Worm (Caenorhabditis elegans) whole organism, L4 larva: ENCODE measurements around the gene C36C5.12.

Source experiments
- F44E2.7 ChIP-seq: fragments of 200-800 bp; sonication (Bioruptor generic); IDR thresholded peaks from 2 replicates; pipeline ENCODE4 v2.1.2; 2022; ENCODE audit warnings: missing genetic modification characterization, missing compliant biosample characterization
- R02D3.7 ChIP-seq: fragments of 150-350 bp; sonication (generic microtip); optimal IDR thresholded peaks from 3 replicates; lab custom pipeline; 2014; ENCODE audit warnings: missing biosample characterization, missing genetic modification characterization
- Y48G9A.11 ChIP-seq: fragments of 200-800 bp; sonication (Bioruptor generic); IDR thresholded peaks from 2 replicates; pipeline ENCODE4 v1.3.6; 2022; ENCODE audit warnings: missing genetic modification reagents, missing genetic modification characterization, missing compliant biosample characterization
- ZK546.5 ChIP-seq, 2 experiments: sonication (generic microtip); optimal IDR thresholded peaks; 2 replicates each; lab custom pipeline; 2017; ENCODE audit warnings: missing biosample characterization in 2 of 2, missing genetic modification characterization in 2 of 2
- aha-1 ChIP-seq: fragments of 150-350 bp; peaks from one replicate; lab custom pipeline; 2014; ENCODE audit warnings: missing biosample characterization, missing genetic modification characterization
- aly-2 ChIP-seq: sonication (generic microtip); optimal IDR thresholded peaks from 2 replicates; lab custom pipeline; 2018; ENCODE audit warnings: missing biosample characterization, missing genetic modification characterization
- arid-1 ChIP-seq: fragments of 200-800 bp; sonication (Bioruptor generic); conservative IDR thresholded peaks from 2 replicates; pipeline ENCODE4 v1.3.6; 2022; ENCODE audit warnings: missing genetic modification reagents, missing genetic modification characterization, missing compliant biosample characterization
- ceh-28 ChIP-seq: fragments of 150-350 bp; optimal IDR thresholded peaks from 2 replicates; lab custom pipeline; 2014; ENCODE audit warnings: missing biosample characterization, missing genetic modification reagents, missing genetic modification characterization
- daf-8 ChIP-seq: fragments of 200-800 bp; sonication (Bioruptor generic); IDR thresholded peaks from 2 replicates; pipeline ENCODE4 v1.3.6; 2022; ENCODE audit warnings: missing genetic modification characterization, missing compliant biosample characterization
- dmd-6 ChIP-seq: fragments of 200-800 bp; sonication (Bioruptor generic); IDR thresholded peaks from 2 replicates; pipeline ENCODE4 v1.3.6; 2022; ENCODE audit warnings: missing genetic modification reagents, missing genetic modification characterization, missing compliant biosample characterization
- dmd-8 ChIP-seq: fragments of 200-800 bp; sonication (Bioruptor generic); IDR thresholded peaks from 2 replicates; pipeline ENCODE4 v1.3.6; 2022; ENCODE audit warnings: missing genetic modification characterization, missing compliant biosample characterization
- dmd-9 ChIP-seq: fragments of 200-800 bp; sonication (Bioruptor generic); IDR thresholded peaks from 2 replicates; pipeline ENCODE4 v1.3.6; 2022; ENCODE audit warnings: missing genetic modification reagents, missing genetic modification characterization, missing compliant biosample characterization
- egl-27 ChIP-seq: sonication (generic microtip); optimal IDR thresholded peaks from 3 replicates; lab custom pipeline; 2017; ENCODE audit warnings: missing biosample characterization, missing genetic modification reagents, missing genetic modification characterization
- egl-43 ChIP-seq: fragments of 200-800 bp; sonication (Bioruptor generic); IDR thresholded peaks from 2 replicates; pipeline ENCODE4 v1.3.6; 2022; ENCODE audit warnings: missing genetic modification reagents, missing genetic modification characterization, missing compliant biosample characterization
- gei-8 ChIP-seq: fragments of 200-800 bp; sonication (Bioruptor generic); optimal IDR thresholded peaks from 2 replicates; lab custom pipeline; 2018; ENCODE audit warnings: mild to moderate bottlenecking, missing genetic modification characterization, missing compliant biosample characterization
- lin-13 ChIP-seq: fragments of 150-350 bp; optimal IDR thresholded peaks from 2 replicates; lab custom pipeline; 2014; ENCODE audit warnings: missing biosample characterization, missing genetic modification reagents, missing genetic modification characterization
- lin-29 ChIP-seq: fragments of 200-800 bp; sonication (Bioruptor generic); IDR thresholded peaks from 2 replicates; pipeline ENCODE4 v1.3.6; 2022; ENCODE audit warnings: missing genetic modification reagents, missing genetic modification characterization, missing compliant biosample characterization
- lin-38 ChIP-seq: fragments of 200-800 bp; sonication (Bioruptor generic); IDR thresholded peaks from 2 replicates; pipeline ENCODE4 v1.3.6; 2022; ENCODE audit warnings: missing genetic modification reagents, missing genetic modification characterization, missing compliant biosample characterization
- lin-39 ChIP-seq: fragments of 150-350 bp; optimal IDR thresholded peaks from 2 replicates; lab custom pipeline; 2014; ENCODE audit warnings: missing biosample characterization, missing genetic modification reagents, missing genetic modification characterization
- mdl-1 ChIP-seq, 2 experiments: fragments of 150-350 bp in 1 of 2; sonication (generic microtip) in 1 of 2; optimal IDR thresholded peaks; 2 replicates each; lab custom pipeline; 2014 to 2017; ENCODE audit warnings: missing biosample characterization in 2 of 2, missing genetic modification characterization in 2 of 2
- mep-1 ChIP-seq: fragments of 150-350 bp; sonication (generic microtip); optimal IDR thresholded peaks from 3 replicates; lab custom pipeline; 2014; ENCODE audit warnings: missing biosample characterization, missing genetic modification characterization
- mes-2 ChIP-seq: sonication (generic microtip); optimal IDR thresholded peaks from 2 replicates; lab custom pipeline; 2016; ENCODE audit warnings: missing genotype, mild to moderate bottlenecking, missing genetic modification characterization, missing compliant biosample characterization; ENCODE audit not compliant: poor library complexity, severe bottlenecking
- mxl-2 ChIP-seq: fragments of 200-800 bp; sonication (Bioruptor generic); conservative IDR thresholded peaks from 2 replicates; pipeline ENCODE4 v1.3.6; 2022; ENCODE audit warnings: missing genetic modification reagents, missing genetic modification characterization, missing compliant biosample characterization
- nhr-25 ChIP-seq: sonication (generic microtip); optimal IDR thresholded peaks from 2 replicates; lab custom pipeline; 2017; ENCODE audit warnings: missing genetic modification characterization, mild to moderate bottlenecking, missing compliant biosample characterization, antibody characterized with exemption, moderate library complexity, borderline replicate concordance; ENCODE audit not compliant: insufficient read depth
- nhr-28 ChIP-seq: fragments of 150-350 bp; optimal IDR thresholded peaks from 2 replicates; lab custom pipeline; 2014; ENCODE audit warnings: missing biosample characterization, missing genetic modification characterization
- nhr-6 ChIP-seq: fragments of 150-350 bp; optimal IDR thresholded peaks from 2 replicates; lab custom pipeline; 2014; ENCODE audit warnings: missing biosample characterization, missing genetic modification characterization
- pqm-1 ChIP-seq: sonication (generic microtip); optimal IDR thresholded peaks from 2 replicates; lab custom pipeline; 2017; ENCODE audit warnings: missing biosample characterization, missing genetic modification characterization
- saeg-2 ChIP-seq: fragments of 200-800 bp; sonication (Bioruptor generic); IDR thresholded peaks from 2 replicates; pipeline ENCODE4 v1.3.6; 2022; ENCODE audit warnings: missing genetic modification reagents, missing genetic modification characterization, missing compliant biosample characterization
- sdz-12 ChIP-seq: fragments of 200-800 bp; sonication (Bioruptor generic); optimal IDR thresholded peaks from 2 replicates; lab custom pipeline; 2018; ENCODE audit warnings: mild to moderate bottlenecking, missing genetic modification characterization, missing compliant biosample characterization
- set-16 ChIP-seq: fragments of 200-800 bp; sonication (Bioruptor generic); IDR thresholded peaks from 2 replicates; pipeline ENCODE4 v1.3.6; 2022; ENCODE audit warnings: missing genetic modification reagents, missing genetic modification characterization, missing compliant biosample characterization
- unc-130 ChIP-seq: sonication (generic microtip); optimal IDR thresholded peaks from 2 replicates; lab custom pipeline; 2016; ENCODE audit warnings: missing genetic modification reagents, missing genetic modification characterization, missing compliant biosample characterization

Gene C36C5.12

ce11 chrV:3133293-3133755, 25.8 kb downstream of the C36C5.12 start, which contains the start of gene F02C9.2:
TSS of gene F02C9.2 (plus strand) at chrV:3133705.
- no peak for TF ChIP-seq sdz-12 (GFP tag; lab: Kevin White, UChicago)
- TF ChIP-seq set-16 = peak; percentile 76
- TF ChIP-seq ZK546.5 (tag; optimal IDR thresholded peaks at IDR 0.05; lab: Kevin White, UChicago) = no peak

DNA sequence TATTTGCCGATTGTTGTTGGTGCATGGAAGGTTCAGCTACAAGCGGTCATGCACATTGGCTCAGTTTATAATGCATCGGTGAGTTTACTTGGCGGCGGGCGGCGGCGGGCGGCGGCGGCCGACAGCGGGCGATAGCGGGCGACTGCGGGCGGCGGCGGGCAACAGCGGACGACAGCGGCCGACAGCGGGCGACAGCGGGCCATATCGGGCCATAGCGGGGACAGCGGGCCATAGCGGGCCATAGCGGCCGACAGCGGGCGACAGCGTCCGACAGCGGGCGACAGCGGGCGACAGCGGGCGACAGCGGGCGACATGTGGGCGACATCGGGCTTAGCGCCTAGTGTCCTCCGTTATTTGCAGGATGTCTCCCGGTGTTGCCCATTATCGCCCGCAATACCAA, 27.0 kb downstream of the C36C5.12 start:
- TF ChIP-seq set-16 (peak; percentile 99), unc-130 (GFP tag; lab: Kevin White, UChicago) (no peak), mdl-1 (tag; optimal IDR thresholded peaks at IDR 0.05; lab: Kevin White, UChicago) (no peak), egl-27 (tag; lab: Kevin White, UChicago) (no peak), Y48G9A.11 (GFP tag; lab: Robert Waterston, UW) (peak; percentile 41; the same call in 1 of the 2 replicates), lin-38 (GFP tag; lab: Robert Waterston, UW) (no peak), F44E2.7 (GFP tag; lab: Robert Waterston, UW) (peak; percentile 62; the same call in 1 of the 2 replicates), lin-13 (no peak), dmd-6 (no peak), egl-43 (GFP tag; lab: Robert Waterston, UW) (0 out of 2 replicates have a peak, but pooled peaks have one; percentile 11), aha-1 (no peak)
- TF ChIP-seq, all 104 proteins: peak for 4

ce11 chrV:3128803-3129202, 30.3 kb downstream of the C36C5.12 start, which contains the start of gene tat-6:
TSS of gene tat-6 (plus strand) at chrV:3129103.
- no peak for TF ChIP-seq daf-8
- TF ChIP-seq mep-1 = no peak
- TF ChIP-seq mes-2 (tag; lab: Kevin White, UChicago) = no peak
- TF ChIP-seq ceh-28 (tag; lab: Kevin White, UChicago) = no peak
- no peak for TF ChIP-seq arid-1 (GFP tag; lab: Robert Waterston, UW)
- no peak for TF ChIP-seq mxl-2 (GFP tag; lab: Robert Waterston, UW)
- TF ChIP-seq lin-29 (GFP tag; lab: Robert Waterston, UW) = no peak
- TF ChIP-seq saeg-2 (GFP tag; lab: Robert Waterston, UW) = no peak
- TF ChIP-seq nhr-25 (tag; lab: Kevin White, UChicago) = no peak
- TF ChIP-seq nhr-6 = no peak
- TF ChIP-seq, all 104 proteins: peak for 0

DNA sequence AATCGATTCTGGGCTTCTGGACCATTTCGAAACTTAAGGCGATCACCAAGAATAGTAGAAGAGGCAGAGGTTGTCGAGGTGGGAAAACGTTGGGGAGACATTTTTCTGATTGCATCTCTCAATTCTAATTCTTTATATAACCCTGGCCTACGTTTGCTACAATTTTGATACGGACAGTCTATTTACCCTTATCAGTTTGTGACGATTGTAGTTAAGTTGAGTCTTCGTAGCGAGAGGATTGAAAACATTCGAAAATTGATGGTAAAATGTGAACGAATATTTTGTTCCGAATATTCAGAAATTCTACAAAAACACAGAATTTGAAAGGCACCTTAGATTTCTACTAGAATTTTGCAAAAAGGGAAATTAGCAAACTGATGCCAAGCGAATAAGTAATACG, 31.5 kb downstream of the C36C5.12 start, which contains the start of gene Y73C8C.10:
Y73C8C.10 (minus strand) TSS at position 101 of the 400 bp plus-strand sequence.
- TF ChIP-seq dmd-9 = no peak
- TF ChIP-seq aha-1 = peak; percentile 32
- TF ChIP-seq nhr-28 (tag; lab: Kevin White, UChicago) = peak; percentile 64

DNA sequence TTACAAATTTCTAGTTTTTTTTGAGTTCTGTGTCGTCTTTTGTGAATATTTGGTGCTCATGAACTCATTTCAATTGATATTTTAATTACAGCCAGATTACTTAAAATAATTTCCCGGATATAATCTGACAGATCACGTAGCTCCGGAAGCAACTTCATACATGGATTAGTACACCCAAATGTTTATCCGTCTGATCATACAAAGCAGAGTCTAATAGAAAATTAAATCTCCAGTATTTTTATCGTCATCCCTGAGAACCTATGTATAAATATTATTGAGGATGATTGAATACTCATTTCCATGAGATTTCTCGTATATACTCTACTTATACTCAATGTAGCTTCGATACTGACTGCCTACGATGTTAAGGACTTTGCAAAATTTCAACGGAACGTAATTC, 34.2 kb downstream of the C36C5.12 start, which contains the start of gene Y73C8C.12:
Y73C8C.12 (plus strand) TSS at position 301 of the 400 bp plus-strand sequence.
- TF ChIP-seq lin-39 = no peak
- TF ChIP-seq aha-1 = peak; percentile 28

DNA sequence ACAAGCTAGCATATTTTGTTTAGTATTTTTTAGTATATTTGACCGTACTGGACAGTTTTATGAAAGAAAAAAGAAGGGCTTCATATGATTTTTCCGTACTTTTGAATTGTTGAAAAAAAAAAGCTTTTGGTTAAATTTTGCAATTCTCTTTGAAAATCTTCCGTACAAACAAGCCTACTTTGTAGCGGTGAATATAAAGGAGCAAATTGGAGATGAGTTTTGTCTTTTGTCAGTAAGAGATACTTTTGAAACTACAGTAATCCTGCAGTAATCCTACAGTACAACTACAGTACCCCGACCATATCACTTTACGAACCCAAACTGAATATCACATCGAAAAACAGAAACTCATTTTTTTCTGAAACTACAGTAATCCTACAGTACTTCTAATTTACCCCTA, 36.7 kb downstream of the C36C5.12 start:
- TF ChIP-seq aly-2 (tag; lab: Kevin White, UChicago) (no peak), aha-1 (peak; percentile 93), dmd-8 (GFP tag; lab: Robert Waterston, UW) (no peak), R02D3.7 (tag; lab: Kevin White, UChicago) (no peak), gei-8 (GFP tag; lab: Kevin White, UChicago) (no peak), lin-39 (no peak), pqm-1 (no peak)
- TF ChIP-seq, all 104 proteins: peak for 1
